Fruit fly (Drosophila melanogaster): ENCODE measurements around the gene CG33288.

dm6 chr3L:21398156-21398555 lies 29.4 kb upstream of the CG33288 start:
- no peak for TF ChIP-seq Met (GFP tag; optimal IDR thresholded peaks at IDR 0.05)
- no peak for TF ChIP-seq vri (GFP tag; optimal IDR thresholded peaks at IDR 0.05)
- TF ChIP-seq CG7368 (GFP tag; optimal IDR thresholded peaks at IDR 0.05), result no peak
- TF ChIP-seq CG6163 (GFP tag; IDR thresholded peaks at IDR 0.05), result no peak

Measured in whole organism, prepupa.